Worm (Caenorhabditis elegans) whole organism, young adult: Measurements from ENCODE around the gene lpr-4.

Source experiments
- B0035.1 ChIP-seq: sonication (generic microtip); optimal IDR thresholded peaks from 2 replicates; lab custom pipeline; 2016; ENCODE audit warnings: missing genetic modification characterization, mild to moderate bottlenecking, missing compliant biosample characterization, missing genotype, missing genetic modification reagents
- B0336.3 ChIP-seq: fragments of 200-800 bp; sonication (Bioruptor generic); IDR thresholded peaks from 2 replicates; pipeline ENCODE4 v1.3.6; 2022; ENCODE audit warnings: missing genetic modification characterization, missing compliant biosample characterization
- C17E4.6 ChIP-seq: fragments of 200-800 bp; sonication (Bioruptor generic); IDR thresholded peaks from 2 replicates; pipeline ENCODE4 v1.3.6; 2022; ENCODE audit warnings: missing genetic modification reagents, missing genetic modification characterization, missing compliant biosample characterization
- D2030.7 ChIP-seq: fragments of 200-800 bp; sonication (Bioruptor generic); IDR thresholded peaks from 2 replicates; pipeline ENCODE4 v1.3.6; 2022; ENCODE audit warnings: missing genetic modification reagents, missing genetic modification characterization, missing compliant biosample characterization
- F33H1.4 ChIP-seq: fragments of 200-800 bp; sonication (Bioruptor generic); IDR thresholded peaks from 2 replicates; pipeline ENCODE4 v1.3.6; 2022; ENCODE audit warnings: missing genetic modification reagents, missing genetic modification characterization, missing compliant biosample characterization
- F52B5.7 ChIP-seq: sonication (generic microtip); optimal IDR thresholded peaks from 2 replicates; lab custom pipeline; 2016; ENCODE audit warnings: mild to moderate bottlenecking, missing genetic modification characterization, missing compliant biosample characterization
- F55B11.4 ChIP-seq: sonication (generic microtip); optimal IDR thresholded peaks from 2 replicates; lab custom pipeline; 2016; ENCODE audit warnings: missing compliant biosample characterization, missing genetic modification characterization, borderline replicate concordance; ENCODE audit not compliant: insufficient read depth
- K11D2.4 ChIP-seq: fragments of 200-800 bp; sonication (Bioruptor generic); IDR thresholded peaks from 2 replicates; pipeline ENCODE4 v1.3.6; 2022; ENCODE audit warnings: missing genetic modification reagents, missing genetic modification characterization, missing compliant biosample characterization
- T26A5.8 ChIP-seq: sonication (generic microtip); optimal IDR thresholded peaks from 2 replicates; lab custom pipeline; 2016; ENCODE audit warnings: missing genetic modification characterization, missing compliant biosample characterization
- aptf-3 ChIP-seq: fragments of 200-800 bp; sonication (Bioruptor generic); IDR thresholded peaks from 2 replicates; pipeline ENCODE4 v1.3.6; 2022; ENCODE audit warnings: missing genetic modification characterization, missing compliant biosample characterization
- athp-1 ChIP-seq: sonication (generic microtip); optimal IDR thresholded peaks from 2 replicates; lab custom pipeline; 2017; ENCODE audit warnings: mild to moderate bottlenecking, missing genetic modification characterization, missing compliant biosample characterization
- attf-3 ChIP-seq: fragments of 200-800 bp; sonication (Bioruptor generic); conservative IDR thresholded peaks from 2 replicates; pipeline ENCODE4 v1.3.6; 2022; ENCODE audit warnings: missing genetic modification reagents, missing genetic modification characterization, missing compliant biosample characterization
- attf-6 ChIP-seq: fragments of 200-800 bp; sonication (Bioruptor generic); IDR thresholded peaks from 2 replicates; pipeline ENCODE4 v1.3.6; 2022; ENCODE audit warnings: missing genetic modification reagents, missing genetic modification characterization, missing compliant biosample characterization
- bed-1 ChIP-seq: fragments of 200-800 bp; sonication (Bioruptor generic); IDR thresholded peaks from 2 replicates; pipeline ENCODE4 v1.3.6; 2022; ENCODE audit warnings: missing genetic modification reagents, missing genetic modification characterization, missing compliant biosample characterization
- ccch-3 ChIP-seq: fragments of 200-800 bp; sonication (Bioruptor generic); optimal IDR thresholded peaks from 2 replicates; lab custom pipeline; 2018; ENCODE audit warnings: mild to moderate bottlenecking, missing genetic modification characterization, missing compliant biosample characterization
- ceh-27 ChIP-seq: fragments of 200-800 bp; sonication (Bioruptor generic); optimal IDR thresholded peaks from 2 replicates; lab custom pipeline; 2018; ENCODE audit warnings: mild to moderate bottlenecking, missing genetic modification characterization, moderate library complexity, missing compliant biosample characterization
- ceh-79 ChIP-seq: sonication (generic microtip); optimal IDR thresholded peaks from 2 replicates; lab custom pipeline; 2017; ENCODE audit warnings: mild to moderate bottlenecking, missing genetic modification characterization, missing compliant biosample characterization
- chd-7 ChIP-seq: sonication (generic microtip); optimal IDR thresholded peaks from 2 replicates; lab custom pipeline; 2016; ENCODE audit warnings: mild to moderate bottlenecking, missing genetic modification characterization, moderate library complexity, missing compliant biosample characterization
- dox-1 ChIP-seq: fragments of 200-800 bp; sonication (Bioruptor generic); IDR thresholded peaks from 2 replicates; pipeline ENCODE4 v1.3.6; 2022; ENCODE audit warnings: missing genetic modification reagents, missing genetic modification characterization, missing compliant biosample characterization
- dpff-1 ChIP-seq: sonication (generic microtip); optimal IDR thresholded peaks from 2 replicates; lab custom pipeline; 2017; ENCODE audit warnings: mild to moderate bottlenecking, missing genetic modification characterization, missing compliant biosample characterization
- egl-18 ChIP-seq: fragments of 200-800 bp; sonication (Bioruptor generic); IDR thresholded peaks from 2 replicates; pipeline ENCODE4 v1.3.6; 2022; ENCODE audit warnings: missing genetic modification reagents, missing genetic modification characterization, missing compliant biosample characterization
- hlh-26 ChIP-seq: fragments of 200-800 bp; sonication (Bioruptor generic); conservative IDR thresholded peaks from 2 replicates; pipeline ENCODE4 v1.3.6; 2022; ENCODE audit warnings: missing genetic modification reagents, missing genetic modification characterization, missing compliant biosample characterization
- hmg-1.2 ChIP-seq: fragments of 200-800 bp; sonication (Bioruptor generic); IDR thresholded peaks from 2 replicates; pipeline ENCODE4 v1.3.6; 2022; ENCODE audit warnings: missing genetic modification reagents, missing genetic modification characterization, missing compliant biosample characterization
- hrde-1 ChIP-seq: sonication (generic microtip); optimal IDR thresholded peaks from 2 replicates; lab custom pipeline; 2016; ENCODE audit warnings: missing genetic modification characterization, mild to moderate bottlenecking, missing compliant biosample characterization, moderate library complexity, missing genotype, missing genetic modification reagents, borderline replicate concordance
- madf-6 ChIP-seq: fragments of 200-800 bp; sonication (Bioruptor generic); IDR thresholded peaks from 2 replicates; pipeline ENCODE4 v1.3.6; 2022; ENCODE audit warnings: missing genetic modification reagents, missing genetic modification characterization, missing compliant biosample characterization
- mes-4 ChIP-seq: sonication (generic microtip); optimal IDR thresholded peaks from 2 replicates; lab custom pipeline; 2016; ENCODE audit warnings: missing genotype, missing genetic modification characterization, missing compliant biosample characterization
- nhr-80 ChIP-seq: sonication (generic microtip); optimal IDR thresholded peaks from 2 replicates; lab custom pipeline; 2016; ENCODE audit warnings: missing genetic modification characterization, missing compliant biosample characterization
- nhr-90 ChIP-seq: sonication (generic microtip); optimal IDR thresholded peaks from 2 replicates; lab custom pipeline; 2016; ENCODE audit warnings: missing genotype, mild to moderate bottlenecking, missing genetic modification characterization, missing compliant biosample characterization
- pbrm-1 ChIP-seq: fragments of 200-800 bp; sonication (Bioruptor generic); IDR thresholded peaks from 2 replicates; pipeline ENCODE4 v1.3.6; 2022; ENCODE audit warnings: missing genetic modification reagents, missing genetic modification characterization, missing compliant biosample characterization
- sea-2 ChIP-seq: fragments of 200-800 bp; sonication (Bioruptor generic); IDR thresholded peaks from 2 replicates; pipeline ENCODE4 v1.3.6; 2022; ENCODE audit warnings: missing genetic modification characterization, missing compliant biosample characterization
- snpc-1.3 ChIP-seq: sonication (generic microtip); optimal IDR thresholded peaks from 2 replicates; lab custom pipeline; 2017; ENCODE audit warnings: missing genetic modification characterization, mild to moderate bottlenecking, missing compliant biosample characterization, antibody characterized with exemption, moderate library complexity, missing genotype, missing genetic modification reagents; ENCODE audit not compliant: insufficient read depth
- sptf-2 ChIP-seq: fragments of 200-800 bp; sonication (Bioruptor generic); optimal IDR thresholded peaks from 2 replicates; lab custom pipeline; 2018; ENCODE audit warnings: mild to moderate bottlenecking, missing genetic modification characterization, missing compliant biosample characterization
- tbx-9 ChIP-seq: sonication (generic microtip); optimal IDR thresholded peaks from 2 replicates; lab custom pipeline; 2016; ENCODE audit warnings: borderline replicate concordance, missing genetic modification characterization, inconsistent platforms, missing compliant biosample characterization
- unc-62 ChIP-seq: fragments of 150-350 bp; optimal IDR thresholded peaks from 2 replicates; lab custom pipeline; 2014; ENCODE audit warnings: missing biosample characterization, missing genetic modification reagents, missing genetic modification characterization
- xnd-1 ChIP-seq: sonication (generic microtip); optimal IDR thresholded peaks from 2 replicates; lab custom pipeline; 2016; ENCODE audit warnings: missing genotype, missing genetic modification reagents, missing genetic modification characterization, missing compliant biosample characterization
- zfh-2 ChIP-seq: fragments of 200-800 bp; sonication (Bioruptor generic); conservative IDR thresholded peaks from 2 replicates; pipeline ENCODE4 v1.3.6; 2022; ENCODE audit warnings: missing genetic modification reagents, missing genetic modification characterization, missing compliant biosample characterization
- ztf-25 ChIP-seq: fragments of 200-800 bp; sonication (Bioruptor generic); IDR thresholded peaks from 2 replicates; pipeline ENCODE4 v1.3.6; 2022; ENCODE audit warnings: missing genetic modification reagents, missing genetic modification characterization, missing compliant biosample characterization
- ztf-3 ChIP-seq: fragments of 200-800 bp; sonication (Bioruptor generic); optimal IDR thresholded peaks from 2 replicates; lab custom pipeline; 2018; ENCODE audit warnings: mild to moderate bottlenecking, missing genetic modification characterization, missing compliant biosample characterization
- ztf-6 ChIP-seq: fragments of 200-800 bp; sonication (Bioruptor generic); IDR thresholded peaks from 2 replicates; pipeline ENCODE4 v1.3.6; 2022; ENCODE audit warnings: missing genetic modification reagents, missing genetic modification characterization, missing compliant biosample characterization

The lpr-4 gene

DNA sequence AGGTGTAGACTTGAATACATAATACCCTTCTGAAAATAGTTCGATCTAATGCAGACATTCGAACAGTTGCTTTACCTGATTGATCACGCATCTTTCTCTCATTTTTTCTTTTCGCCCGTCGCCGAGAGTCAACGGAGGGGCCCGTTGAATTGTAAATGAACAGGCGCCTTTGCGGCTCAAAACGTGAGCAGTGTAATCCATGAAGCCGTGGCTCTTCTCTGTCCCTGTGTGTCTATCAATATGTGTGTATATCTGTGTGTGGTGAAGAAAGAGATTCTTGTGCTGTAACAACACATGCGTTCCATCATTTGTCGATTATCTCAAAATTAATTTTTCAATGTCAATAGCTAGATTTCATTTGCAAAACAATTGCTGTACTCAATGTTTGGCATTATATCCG lies 29.4 kb upstream of the lpr-4 start:
- TF ChIP-seq ceh-79 (tag; lab: Kevin White, UChicago) (no peak), athp-1 (tag; lab: Kevin White, UChicago) (no peak), ztf-6 (GFP tag; lab: Robert Waterston, UW) (no peak), hlh-26 (GFP tag; lab: Robert Waterston, UW) (no peak), dpff-1 (tag; lab: Kevin White, UChicago) (no peak), K11D2.4 (no peak), attf-3 (GFP tag; lab: Robert Waterston, UW) (no peak)

DNA sequence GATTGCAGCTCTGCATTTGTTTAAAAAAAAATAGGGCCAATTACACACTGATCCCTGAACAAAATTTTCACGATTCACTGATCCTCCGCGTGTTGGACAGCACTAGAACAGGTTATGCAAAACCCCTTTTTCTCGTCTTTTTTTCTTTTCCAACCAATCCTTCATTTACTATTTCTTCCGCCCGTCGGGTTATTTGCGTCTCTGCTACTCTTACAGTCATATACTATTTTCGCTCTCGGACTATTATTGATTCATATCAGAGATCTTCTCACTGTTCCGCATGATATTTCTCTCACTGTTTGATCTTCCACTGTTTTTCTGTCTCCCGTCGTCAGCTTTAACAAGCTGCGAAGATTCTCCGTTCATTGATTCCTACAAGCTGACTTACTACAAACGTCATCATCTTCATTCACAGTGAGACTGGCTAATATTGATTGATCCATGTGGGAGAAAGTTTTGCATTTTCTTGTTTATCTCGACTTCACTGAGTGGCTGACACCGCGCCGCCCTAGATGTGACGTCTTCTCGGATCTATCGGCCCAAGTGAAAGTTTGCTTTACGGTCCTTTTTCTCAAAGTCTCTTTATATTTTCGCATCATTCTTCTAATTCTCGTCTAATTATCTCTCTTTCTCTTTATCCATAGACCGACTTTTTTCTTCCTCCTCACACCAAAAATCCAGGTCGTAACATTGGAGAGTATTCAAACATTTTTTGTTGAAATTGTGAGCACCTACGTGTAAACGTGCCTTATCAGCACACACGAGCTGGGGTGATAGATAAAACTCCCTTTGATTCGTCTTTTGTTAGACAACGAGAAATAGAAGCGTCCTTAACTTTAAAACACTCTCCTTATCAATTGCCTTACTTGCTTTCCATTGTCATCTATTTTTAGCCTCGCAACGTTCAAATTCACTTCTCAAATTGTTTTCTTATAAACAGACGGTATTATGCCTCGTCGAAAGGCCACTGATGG lies 28.5 kb upstream of the lpr-4 start:
- TF ChIP-seq nhr-80 (tag; lab: Kevin White, UChicago) (peak; percentile 53), hmg-1.2 (peak; percentile 20; the same call in 1 of the 2 replicates), pbrm-1 (GFP tag; lab: Robert Waterston, UW) (no peak), B0035.1 (tag; lab: Kevin White, UChicago) (no peak), egl-18 (GFP tag; lab: Robert Waterston, UW) (no peak)

DNA sequence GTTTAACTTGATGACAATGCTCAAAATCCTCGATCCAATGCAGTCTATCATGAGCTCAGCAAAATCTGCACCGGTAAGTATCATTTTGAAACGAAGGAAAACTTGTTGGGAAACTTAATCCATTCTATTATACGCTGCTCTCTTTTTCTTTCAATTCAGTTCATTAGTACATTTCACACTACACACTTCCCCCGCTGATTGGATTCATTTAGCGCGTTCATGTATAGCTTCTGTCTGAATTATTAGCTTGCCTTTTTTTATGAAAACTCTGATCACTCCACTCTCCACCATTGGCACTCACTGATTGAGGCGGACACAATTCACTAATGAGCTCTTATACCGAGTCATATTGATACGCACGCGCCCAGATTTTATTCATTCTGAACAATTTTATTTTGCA lies 26.7 kb upstream of the lpr-4 start:
- TF ChIP-seq dox-1 (GFP tag; lab: Robert Waterston, UW) (no peak), hlh-26 (GFP tag; lab: Robert Waterston, UW) (no peak), bed-1 (GFP tag; lab: Robert Waterston, UW) (no peak), ceh-27 (GFP tag; lab: Kevin White, UChicago) (no peak), ccch-3 (GFP tag; lab: Kevin White, UChicago) (no peak)

DNA sequence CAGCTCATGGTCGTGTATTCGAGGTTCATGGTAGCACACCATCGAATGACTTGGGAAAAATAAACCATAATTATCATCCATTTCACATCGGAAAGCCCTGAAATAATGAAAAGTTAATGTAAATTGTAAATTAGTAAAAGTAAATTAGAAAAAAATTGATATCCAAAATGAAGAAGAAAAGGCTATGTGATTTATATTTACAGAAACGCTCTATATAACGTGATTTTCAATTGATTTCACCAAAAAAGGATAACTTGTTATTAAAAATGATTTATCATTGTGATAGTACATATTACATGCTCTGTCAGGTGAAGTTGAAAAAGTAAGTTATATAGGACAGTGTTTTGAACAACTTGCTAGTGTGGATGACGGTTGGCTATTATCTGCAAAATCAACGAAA lies 22.1 kb upstream of the lpr-4 start, which contains the start of gene C09F12.3:
Gene C09F12.3 (minus strand): TSS at position 101 of the 400 bp plus-strand sequence.
- TF ChIP-seq sptf-2 (GFP tag; lab: Kevin White, UChicago) = no peak
- TF ChIP-seq attf-3 (GFP tag; lab: Robert Waterston, UW) = no peak
- no peak for TF ChIP-seq F55B11.4 (tag; lab: Kevin White, UChicago)
- no peak for TF ChIP-seq snpc-1.3 (tag; lab: Kevin White, UChicago)
- no peak for TF ChIP-seq aptf-3 (GFP tag; lab: Robert Waterston, UW)
- TF ChIP-seq madf-6 (GFP tag; lab: Robert Waterston, UW) = no peak

DNA sequence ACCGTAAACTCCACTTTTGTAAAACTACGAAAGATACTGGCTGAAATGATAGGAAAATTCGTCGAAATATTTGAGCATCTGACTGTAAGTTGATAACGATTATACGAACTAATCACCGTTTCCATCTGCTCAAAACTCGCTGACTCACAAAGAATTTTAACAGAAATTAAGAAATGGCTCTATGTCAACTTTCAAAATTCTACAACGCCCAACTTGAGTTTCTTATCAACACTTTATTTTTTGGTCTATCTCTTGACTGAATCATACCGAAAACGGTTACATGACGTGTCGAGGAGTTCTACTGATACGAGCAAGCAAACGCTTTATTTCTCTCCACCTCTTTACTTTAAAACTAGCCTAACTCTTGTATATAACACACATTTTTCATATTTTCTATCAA lies 17.7 kb upstream of the lpr-4 start, which contains the start of gene clc-1:
Gene clc-1 (plus strand): TSS at position 264 of the 400 bp plus-strand sequence.
- TF ChIP-seq ztf-3 (GFP tag; lab: Kevin White, UChicago) (no peak), F52B5.7 (tag; lab: Kevin White, UChicago) (no peak), F33H1.4 (no peak), snpc-1.3 (tag; lab: Kevin White, UChicago) (no peak), bed-1 (GFP tag; lab: Robert Waterston, UW) (no peak), pbrm-1 (GFP tag; lab: Robert Waterston, UW) (no peak), ceh-79 (tag; lab: Kevin White, UChicago) (no peak), sea-2 (GFP tag; lab: Robert Waterston, UW) (no peak), nhr-80 (tag; lab: Kevin White, UChicago) (peak; percentile 96), hmg-1.2 (no peak), zfh-2 (GFP tag; lab: Robert Waterston, UW) (no peak), ztf-25 (GFP tag; lab: Robert Waterston, UW) (no peak), tbx-9 (tag; lab: Kevin White, UChicago) (no peak), chd-7 (tag; lab: Kevin White, UChicago) (no peak), unc-62 (no peak), xnd-1 (tag; lab: Kevin White, UChicago) (no peak), C17E4.6 (GFP tag; lab: Robert Waterston, UW) (no peak), D2030.7 (GFP tag; lab: Robert Waterston, UW) (no peak), T26A5.8 (no peak), hrde-1 (tag; lab: Kevin White, UChicago) (no peak), mes-4 (tag; lab: Kevin White, UChicago) (no peak), B0336.3 (GFP tag; lab: Robert Waterston, UW) (no peak), nhr-90 (tag; lab: Kevin White, UChicago) (no peak), attf-6 (no peak), dox-1 (GFP tag; lab: Robert Waterston, UW) (peak; percentile 54; the same call in 1 of the 2 replicates)
